Worm (Caenorhabditis elegans): Measurements from ENCODE around the gene F46H5.7.

Gene F46H5.7

ce11 chrX:7264591-7265306 lies 22.0 kb upstream of the F46H5.7 start (continued):
- TF ChIP-seq mxl-2 (GFP tag; conservative IDR thresholded peaks at IDR 0.05): 0 out of 2 replicates have a peak, but pooled peaks have one; percentile 14
- TF ChIP-seq ceh-44 (GFP tag; IDR thresholded peaks at IDR 0.05): no peak
- TF ChIP-seq dmd-8 (GFP tag; IDR thresholded peaks at IDR 0.05): 0 out of 2 replicates have a peak, but pooled peaks have one; percentile 9
- no peak for TF ChIP-seq ceh-62 (tag; optimal IDR thresholded peaks at IDR 0.05)
- no peak for TF ChIP-seq Y75B8A.6 (GFP tag; IDR thresholded peaks at IDR 0.05)
- 0 out of 2 replicates have a peak, but pooled peaks have one; percentile 26 for TF ChIP-seq mdt-29 (GFP tag; IDR thresholded peaks at IDR 0.05)
- no peak for TF ChIP-seq zip-11 (GFP tag; IDR thresholded peaks at IDR 0.05)
- TF ChIP-seq lir-3 (tag; optimal IDR thresholded peaks at IDR 0.05): no peak
- TF ChIP-seq T26A8.4 (GFP tag; IDR thresholded peaks at IDR 0.05): peak; percentile 86
- no peak for TF ChIP-seq daf-8 (GFP tag; IDR thresholded peaks at IDR 0.05)
- TF ChIP-seq snpc-1.2 (GFP tag; IDR thresholded peaks at IDR 0.05): no peak
- TF ChIP-seq zip-2 (tag; optimal IDR thresholded peaks at IDR 0.05): peak; percentile 57
- TF ChIP-seq nhr-77 (tag; optimal IDR thresholded peaks at IDR 0.05): peak; percentile 94
- TF ChIP-seq hif-1 (tag; optimal IDR thresholded peaks at IDR 0.05): peak in 1 of 2 experiments; percentile 77
- peak; percentile 78 for TF ChIP-seq lin-38 (GFP tag; IDR thresholded peaks at IDR 0.05)
- peak; percentile 91 for TF ChIP-seq mes-2 (tag; optimal IDR thresholded peaks at IDR 0.05; ENCODE audit: poor library complexity, severe bottlenecking)
- TF ChIP-seq R02D3.7 (tag; optimal IDR thresholded peaks at IDR 0.05): peak; percentile 1
- no peak for TF ChIP-seq T20F7.1 (GFP tag; optimal IDR thresholded peaks at IDR 0.05)
- peak; percentile 61 for TF ChIP-seq nhr-10 (tag; optimal IDR thresholded peaks at IDR 0.05)
- no peak for TF ChIP-seq Y5F2A.4 (GFP tag; optimal IDR thresholded peaks at IDR 0.05)
- peak; percentile 61 for TF ChIP-seq jun-1 (tag; optimal IDR thresholded peaks at IDR 0.05)
- TF ChIP-seq ZK546.5 (tag; optimal IDR thresholded peaks at IDR 0.05): no peak
- 0 out of 2 replicates have a peak, but pooled peaks have one; percentile 56 for TF ChIP-seq nhr-42 (GFP tag; IDR thresholded peaks at IDR 0.05)
- TF ChIP-seq nhr-237 (tag; optimal IDR thresholded peaks at IDR 0.05): no peak
- TF ChIP-seq duxl-1 (tag; optimal IDR thresholded peaks at IDR 0.05; ENCODE audit: poor library complexity): peak; percentile 56
- no peak for TF ChIP-seq ztf-11 (tag; optimal IDR thresholded peaks at IDR 0.05)
- peak; percentile 91 for TF ChIP-seq ceh-20 (GFP tag; IDR thresholded peaks at IDR 0.05)
- peak; percentile 91 for TF ChIP-seq nhr-28 (tag; optimal IDR thresholded peaks at IDR 0.05)
- no peak for TF ChIP-seq nhr-111 (GFP tag; optimal IDR thresholded peaks at IDR 0.05)
- TF ChIP-seq ztf-7 (tag; optimal IDR thresholded peaks at IDR 0.05): no peak
- TF ChIP-seq unc-130 (GFP tag; optimal IDR thresholded peaks at IDR 0.05): no peak
- TF ChIP-seq F49E8.2 (tag; optimal IDR thresholded peaks at IDR 0.05; ENCODE audit: borderline replicate concordance): no peak
- peak; percentile 4 for TF ChIP-seq ceh-28 (tag; optimal IDR thresholded peaks at IDR 0.05)
- TF ChIP-seq vab-7 (GFP tag; IDR thresholded peaks at IDR 0.05): peak; percentile 65
- no peak for TF ChIP-seq daf-19 (GFP tag; conservative IDR thresholded peaks at IDR 0.05)
- TF ChIP-seq F37D6.2 (tag; optimal IDR thresholded peaks at IDR 0.05): peak; percentile 78
- no peak for TF ChIP-seq ceh-32 (tag; optimal IDR thresholded peaks at IDR 0.05; ENCODE audit: poor library complexity)
- TF ChIP-seq F44E2.7 (GFP tag; IDR thresholded peaks at IDR 0.05): no peak
- 0 out of 2 replicates have a peak, but pooled peaks have one; percentile 19 for TF ChIP-seq ZK337.2 (GFP tag; IDR thresholded peaks at IDR 0.05)
- peak; percentile 96 for TF ChIP-seq rbr-2 (tag; optimal IDR thresholded peaks at IDR 0.05)
- TF ChIP-seq lim-7 (GFP tag; IDR thresholded peaks at IDR 0.05): 0 out of 2 replicates have a peak, but pooled peaks have one; percentile 56
- no peak for TF ChIP-seq unc-39 (tag; optimal IDR thresholded peaks at IDR 0.05)
- peak; percentile 94 for TF ChIP-seq ctbp-1 (GFP tag; IDR thresholded peaks at IDR 0.05)
- TF ChIP-seq nhr-25 (tag; optimal IDR thresholded peaks at IDR 0.05; ENCODE audit: borderline replicate concordance, insufficient read depth): peak; percentile 98
- TF ChIP-seq unc-62 (GFP tag; optimal IDR thresholded peaks at IDR 0.05 in 1 of 2): peak in 1 of 2 experiments; percentile 98
- TF ChIP-seq unc-62 (tag; optimal IDR thresholded peaks at IDR 0.05): no peak
- no peak; the same call in 1 of the 2 replicates for TF ChIP-seq egl-43 (GFP tag; IDR thresholded peaks at IDR 0.05)
- TF ChIP-seq spr-3 (GFP tag; optimal IDR thresholded peaks at IDR 0.05): peak; percentile 41
- TF ChIP-seq Y105C5A.15 (GFP tag; IDR thresholded peaks at IDR 0.05): no peak
- TF ChIP-seq aha-1 (tag): peak; percentile 100

Measured in whole organism, L4 larva.